Worm (Caenorhabditis elegans) whole organism, young adult: ENCODE measurements around the gene arrd-11.

Experiments
- F39B2.1 ChIP-seq: fragments of 200-800 bp; sonication (Bioruptor generic); IDR thresholded peaks from 2 replicates; pipeline ENCODE4 v1.3.6; 2022; ENCODE audit warnings: missing genetic modification reagents, missing genetic modification characterization, missing compliant biosample characterization
- Y53F4B.3 ChIP-seq: fragments of 200-800 bp; sonication (Bioruptor generic); IDR thresholded peaks from 2 replicates; pipeline ENCODE4 v1.3.6; 2022; ENCODE audit warnings: missing genetic modification reagents, missing genetic modification characterization, missing compliant biosample characterization
- Y67H2A.10 ChIP-seq: fragments of 200-800 bp; sonication (Bioruptor generic); conservative IDR thresholded peaks from 2 replicates; pipeline ENCODE4 v1.3.6; 2022; ENCODE audit warnings: missing genetic modification reagents, missing genetic modification characterization, missing compliant biosample characterization
- attf-6 ChIP-seq: fragments of 200-800 bp; sonication (Bioruptor generic); IDR thresholded peaks from 2 replicates; pipeline ENCODE4 v1.3.6; 2022; ENCODE audit warnings: missing genetic modification reagents, missing genetic modification characterization, missing compliant biosample characterization
- cebp-1 ChIP-seq, 2 experiments: fragments of 200-800 bp in 1 of 2; sonication (Bioruptor generic) in 1 of 2; sonication (generic microtip) in 1 of 2; IDR thresholded peaks in 1 of 2; optimal IDR thresholded peaks in 1 of 2; 2 replicates each; pipeline versions ENCODE4 v1.3.6 to Lab custom; 2017 to 2022; ENCODE audit warnings: missing compliant biosample characterization in 2 of 2, missing genetic modification characterization in 2 of 2, mild to moderate bottlenecking in 1 of 2, missing genetic modification reagents in 1 of 2, moderate library complexity in 1 of 2
- chd-7 ChIP-seq: sonication (generic microtip); optimal IDR thresholded peaks from 2 replicates; lab custom pipeline; 2016; ENCODE audit warnings: mild to moderate bottlenecking, missing genetic modification characterization, moderate library complexity, missing compliant biosample characterization
- lin-40 ChIP-seq: sonication (generic microtip); optimal IDR thresholded peaks from 2 replicates; lab custom pipeline; 2016; ENCODE audit warnings: missing genetic modification characterization, mild to moderate bottlenecking, missing compliant biosample characterization, missing genotype, missing genetic modification reagents
- nfya-1 ChIP-seq: sonication (generic microtip); optimal IDR thresholded peaks from 2 replicates; lab custom pipeline; 2017; ENCODE audit warnings: antibody characterized with exemption, missing compliant biosample characterization, missing genetic modification characterization, borderline replicate concordance; ENCODE audit not compliant: insufficient read depth
- snpc-4 ChIP-seq, 5 experiments: fragments of 150-350 bp in 1 of 5; sonication (generic microtip) in 4 of 5; optimal IDR thresholded peaks; 2 replicates each; lab custom pipeline; 2014 to 2018; ENCODE audit warnings: missing genetic modification characterization in 5 of 5, missing biosample characterization in 3 of 5, antibody characterized with exemption in 2 of 5, mild to moderate bottlenecking in 2 of 5, missing compliant biosample characterization in 2 of 5, missing genotype in 2 of 5, moderate library complexity in 2 of 5, missing genetic modification reagents in 1 of 5
- unc-62 ChIP-seq: fragments of 150-350 bp; optimal IDR thresholded peaks from 2 replicates; lab custom pipeline; 2014; ENCODE audit warnings: missing biosample characterization, missing genetic modification reagents, missing genetic modification characterization

DNA sequence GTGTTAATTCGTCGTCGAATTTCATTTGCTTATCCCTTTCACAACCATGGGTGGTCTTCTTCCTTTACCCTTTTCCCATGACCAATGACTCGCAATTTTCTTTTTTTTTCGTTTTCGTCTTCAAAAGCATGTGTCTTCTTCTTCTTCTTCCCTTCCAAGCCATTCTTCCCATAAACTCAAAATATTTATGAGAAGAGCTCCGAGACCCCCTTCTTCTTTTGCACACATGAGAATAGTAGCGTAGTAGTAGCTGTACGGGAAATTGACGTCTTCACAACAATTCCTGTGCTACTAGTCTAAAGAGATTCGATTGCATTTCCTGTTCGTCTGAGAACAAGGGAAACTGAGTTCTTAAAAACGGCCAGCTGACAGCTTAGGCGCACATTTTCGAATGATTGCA lies 49.1 kb downstream of the arrd-11 start:
- TF ChIP-seq unc-62 (GFP tag; lab: Kevin White, UChicago) (no peak), lin-40 (no peak), Y53F4B.3 (GFP tag; lab: Robert Waterston, UW) (no peak), chd-7 (tag; lab: Kevin White, UChicago) (no peak), nfya-1 (no peak), cebp-1 (GFP tag; IDR thresholded peaks at IDR 0.05; lab: Robert Waterston, UW) (no peak), cebp-1 (tag; optimal IDR thresholded peaks at IDR 0.05; lab: Kevin White, UChicago) (no peak), Y67H2A.10 (GFP tag; lab: Robert Waterston, UW) (no peak), snpc-4 (GFP tag; optimal IDR thresholded peaks at IDR 0.05; lab: Kevin White, UChicago) (no peak), snpc-4 (tag; optimal IDR thresholded peaks at IDR 0.05; lab: Kevin White, UChicago) (no peak), attf-6 (GFP tag; lab: Robert Waterston, UW) (no peak), F39B2.1 (GFP tag; lab: Robert Waterston, UW) (no peak)
